Fruit fly (Drosophila melanogaster) whole organism, embryonic: ENCODE results near the gene Ptp69D.

Experiments used
- CG10431 ChIP-seq: fragments of 200-800 bp; sonication (Bioruptor generic); optimal IDR thresholded peaks from 3 replicates; lab custom pipeline; 2018; ENCODE audit warnings: missing biosample characterization, mild to moderate bottlenecking, missing genetic modification characterization
- CG2199 ChIP-seq: fragments of 200-800 bp; sonication (Bioruptor generic); IDR thresholded peaks from 3 replicates; pipeline ENCODE4 v1.3.6; 2022; ENCODE audit warnings: missing biosample characterization, missing genetic modification characterization
- CG2875 ChIP-seq: fragments of 200-800 bp; sonication (Bioruptor generic); optimal IDR thresholded peaks from 2 replicates; lab custom pipeline; 2017; ENCODE audit warnings: missing biosample characterization, mild to moderate bottlenecking, missing genetic modification characterization, missing genetic modification reagents
- D ChIP-seq, 2 experiments: fragments of 200-800 bp in 1 of 2; fragments of >200 bp in 1 of 2; sonication (Bioruptor generic) in 1 of 2; optimal IDR thresholded peaks; 2 replicates in 1 of 2; 3 replicates in 1 of 2; lab custom pipeline; 2017; ENCODE audit warnings: mild to moderate bottlenecking in 1 of 2, missing biosample characterization in 1 of 2, missing genetic modification characterization in 1 of 2, missing genetic modification reagents in 1 of 2
- Dll ChIP-seq: fragments of 200-800 bp; sonication (Bioruptor generic); IDR thresholded peaks from 4 replicates; pipeline ENCODE4 v1.3.6; 2022; ENCODE audit warnings: missing biosample characterization, missing genetic modification characterization; ENCODE audit not compliant: partially characterized antibody
- MTF-1 ChIP-seq: fragments of 200-800 bp; sonication (Bioruptor generic); optimal IDR thresholded peaks from 2 replicates; lab custom pipeline; 2018; ENCODE audit warnings: missing biosample characterization, mild to moderate bottlenecking, missing genetic modification characterization, borderline replicate concordance
- chinmo ChIP-seq: fragments of 200-800 bp; sonication (Bioruptor generic); IDR thresholded peaks from 4 replicates; pipeline ENCODE4 v1.3.6; 2022; ENCODE audit warnings: missing biosample characterization, missing genetic modification characterization; ENCODE audit not compliant: partially characterized antibody
- lbe ChIP-seq: fragments of 200-800 bp; sonication (Bioruptor generic); optimal IDR thresholded peaks from 2 replicates; lab custom pipeline; 2016; ENCODE audit warnings: missing biosample characterization, mild to moderate bottlenecking, missing genetic modification characterization
- maf-S ChIP-seq: fragments of 200-800 bp; sonication (Bioruptor generic); optimal IDR thresholded peaks from 2 replicates; lab custom pipeline; 2016; ENCODE audit warnings: missing biosample characterization, missing genetic modification characterization
- sug ChIP-seq: fragments of 200-800 bp; optimal IDR thresholded peaks from 2 replicates; lab custom pipeline; 2019; ENCODE audit warnings: missing biosample characterization, mild to moderate bottlenecking, missing genetic modification characterization, moderate library complexity

Ptp69D gene

dm6 chr3L:12789875-12790373 is 55.2 kb downstream of the Ptp69D start, which contains the start of gene CG42709 (continued):
- no peak for TF ChIP-seq CG2875 (GFP tag; lab: Kevin White, UChicago)
- TF ChIP-seq sug (tag; lab: Kevin White, UChicago), result peak; percentile 11
- peak; percentile 62 for TF ChIP-seq lbe (GFP tag; lab: Kevin White, UChicago)
- TF ChIP-seq MTF-1 (GFP tag; lab: Kevin White, UChicago), result no peak
- peak; percentile 21; the same call in 1 of the 4 replicates for TF ChIP-seq Dll (GFP tag; lab: Robert Waterston, UW)
- no peak for TF ChIP-seq maf-S (GFP tag; lab: Kevin White, UChicago)
- TF ChIP-seq D (optimal IDR thresholded peaks at IDR 0.05; lab: Kevin White, UChicago), result no peak
- TF ChIP-seq D (GFP tag; optimal IDR thresholded peaks at IDR 0.05; lab: Kevin White, UChicago), result no peak
- no peak for TF ChIP-seq CG10431 (GFP tag; lab: Kevin White, UChicago)
- TF ChIP-seq CG2199 (GFP tag; lab: Robert Waterston, UW), result 0 out of 3 replicates have a peak, but pooled peaks have one; percentile 32
- TF ChIP-seq chinmo, result 0 out of 4 replicates have a peak, but pooled peaks have one; percentile 45
- TF ChIP-seq, all 482 proteins: peak for 20
